Worm (Caenorhabditis elegans) whole organism, L2 larva: Measurements from ENCODE around the gene sshk-1.

Source experiments
- nhr-129 ChIP-seq: fragments of 150-350 bp; optimal IDR thresholded peaks from 2 replicates; lab custom pipeline; 2014; ENCODE audit warnings: missing biosample characterization, missing genetic modification characterization
- nhr-237 ChIP-seq: fragments of 150-350 bp; optimal IDR thresholded peaks from 2 replicates; lab custom pipeline; 2014; ENCODE audit warnings: missing biosample characterization, missing genetic modification characterization
- nhr-25 ChIP-seq: fragments of 150-350 bp; sonication (generic microtip); optimal IDR thresholded peaks from 3 replicates; lab custom pipeline; 2014; ENCODE audit warnings: missing biosample characterization, missing genetic modification characterization

Gene sshk-1

ce11 chrV:20862681-20863080 is 46.7 kb downstream of the sshk-1 start, which contains the start of gene twk-35:
Gene twk-35 (plus strand): TSS chrV:20862981.
- no peak for TF ChIP-seq nhr-237 (tag; lab: Kevin White, UChicago)
- no peak for TF ChIP-seq nhr-129 (tag; lab: Kevin White, UChicago)
- no peak for TF ChIP-seq nhr-25 (tag; lab: Kevin White, UChicago)
